Worm (Caenorhabditis elegans): ENCODE results near the gene bath-33.

The bath-33 gene

ce11 chrII:1600661-1601060 is 5.3 kb downstream of the bath-33 start, which contains the start of gene bath-26:
Gene bath-26 (minus strand): TSS chrII:1600761.
- TF ChIP-seq rnt-1 (tag; optimal IDR thresholded peaks at IDR 0.05) (no peak), nhr-47 (tag; optimal IDR thresholded peaks at IDR 0.05) (no peak), snu-23 (GFP tag; optimal IDR thresholded peaks at IDR 0.05) (no peak), C16A3.4 (tag; optimal IDR thresholded peaks at IDR 0.05) (no peak), fkh-8 (tag; optimal IDR thresholded peaks at IDR 0.05) (no peak), hpl-2 (GFP tag; optimal IDR thresholded peaks at IDR 0.05) (no peak), F16B12.6 (tag; optimal IDR thresholded peaks at IDR 0.05) (no peak), efl-3 (GFP tag; optimal IDR thresholded peaks at IDR 0.05) (no peak), ces-1 (GFP tag; optimal IDR thresholded peaks at IDR 0.05) (no peak), pqm-1 (tag; optimal IDR thresholded peaks at IDR 0.05) (no peak)

ce11 chrII:1597101-1598088 is 8.6 kb downstream of the bath-33 start, which contains the start of gene bath-46:
Gene bath-46 (plus strand): TSS chrII:1597906.
- TF ChIP-seq elt-2 (tag; optimal IDR thresholded peaks at IDR 0.05) (peak; percentile 67), ztf-11 (tag; optimal IDR thresholded peaks at IDR 0.05) (no peak), rnt-1 (tag; optimal IDR thresholded peaks at IDR 0.05) (no peak), elt-3 (tag; optimal IDR thresholded peaks at IDR 0.05) (no peak), egl-27 (tag; optimal IDR thresholded peaks at IDR 0.05) (no peak)

- no peak for TF ChIP-seq nhr-76 (tag; optimal IDR thresholded peaks at IDR 0.05)
- TF ChIP-seq sup-37 (GFP tag; optimal IDR thresholded peaks at IDR 0.05) = no peak
- no peak for TF ChIP-seq unc-30 (tag; optimal IDR thresholded peaks at IDR 0.05)
These were observed 10.8 kb downstream of the bath-33 start, which contains the start of gene clec-20 for ce11 chrII:1595137-1595536. Gene clec-20 (minus strand): TSS chrII:1595237.

- TF ChIP-seq ces-1 (GFP tag; optimal IDR thresholded peaks at IDR 0.05) (no peak), nhr-85 (tag) (no peak), hpl-2 (GFP tag; optimal IDR thresholded peaks at IDR 0.05) (no peak), nhr-71 (tag; optimal IDR thresholded peaks at IDR 0.05) (no peak)
These were observed 16.1 kb downstream of the bath-33 start, which contains the start of gene T07H3.7 for ce11 chrII:1589845-1590244. Gene T07H3.7 (minus strand): TSS chrII:1589945.

- no peak for TF ChIP-seq lir-3 (tag; optimal IDR thresholded peaks at IDR 0.05; ENCODE audit: poor library complexity)
- no peak for TF ChIP-seq lin-14 (GFP tag; optimal IDR thresholded peaks at IDR 0.05)
These were observed 19.7 kb downstream of the bath-33 start, which contains the start of gene T07H3.8 for ce11 chrII:1586305-1586704. Gene T07H3.8 (plus strand): TSS chrII:1586605.

- TF ChIP-seq elt-2 (tag; optimal IDR thresholded peaks at IDR 0.05) (no peak), unc-62 (GFP tag; optimal IDR thresholded peaks at IDR 0.05) (no peak), egl-13 (tag; optimal IDR thresholded peaks at IDR 0.05) (no peak), nhr-11 (tag; optimal IDR thresholded peaks at IDR 0.05) (no peak), swsn-7 (tag; optimal IDR thresholded peaks at IDR 0.05) (no peak), hlh-4 (tag; optimal IDR thresholded peaks at IDR 0.05) (no peak), efl-1 (optimal IDR thresholded peaks at IDR 0.05) (no peak), efl-1 (GFP tag; optimal IDR thresholded peaks at IDR 0.05 in 1 of 2) (no peak), tlp-1 (tag; optimal IDR thresholded peaks at IDR 0.05) (no peak), nhr-76 (tag; optimal IDR thresholded peaks at IDR 0.05) (no peak), Y116A8C.19 (tag; optimal IDR thresholded peaks at IDR 0.05; ENCODE audit: borderline replicate concordance) (no peak), mab-9 (GFP tag; IDR thresholded peaks at IDR 0.05) (no peak), hlh-17 (GFP tag; optimal IDR thresholded peaks at IDR 0.05; ENCODE audit: borderline replicate concordance) (no peak), fkh-8 (tag; optimal IDR thresholded peaks at IDR 0.05) (no peak), snu-23 (GFP tag; optimal IDR thresholded peaks at IDR 0.05) (no peak), ces-1 (GFP tag; optimal IDR thresholded peaks at IDR 0.05) (no peak), efl-3 (GFP tag; optimal IDR thresholded peaks at IDR 0.05) (no peak), ceh-88 (GFP tag; IDR thresholded peaks at IDR 0.05) (no peak), lir-3 (tag; optimal IDR thresholded peaks at IDR 0.05; ENCODE audit: poor library complexity) (no peak), isw-1 (GFP tag; IDR thresholded peaks at IDR 0.05) (no peak)
These were observed 21.8 kb downstream of the bath-33 start, which contains the start of gene clec-21 for ce11 chrII:1584140-1584539. Gene clec-21 (minus strand): TSS chrII:1584240.
